Worm (Caenorhabditis elegans): Measurements from ENCODE around the gene lips-10.

lips-10 gene

ce11 chrII:8481731-8482253 lies 42.8 kb downstream of the lips-10 start, which contains the start of gene M05D6.5:
TSS of gene M05D6.5 (minus strand) at chrII:8482203.
- TF ChIP-seq ama-1 (optimal IDR thresholded peaks at IDR 0.05), result peak; percentile 20
- TF ChIP-seq ztf-4 (tag; optimal IDR thresholded peaks at IDR 0.05), result peak; percentile 67
- TF ChIP-seq nhr-10 (tag; optimal IDR thresholded peaks at IDR 0.05), result no peak

- TF ChIP-seq lin-39 (tag; optimal IDR thresholded peaks at IDR 0.05) (no peak), gmeb-1 (tag; optimal IDR thresholded peaks at IDR 0.05) (peak; percentile 40), ceh-16 (tag; optimal IDR thresholded peaks at IDR 0.05) (no peak), lsy-2 (tag; optimal IDR thresholded peaks at IDR 0.05) (peak in 1 of 2 experiments; percentile 84), sem-4 (tag; optimal IDR thresholded peaks at IDR 0.05) (no peak), unc-62 (GFP tag; optimal IDR thresholded peaks at IDR 0.05) (no peak), C34F6.9 (tag; optimal IDR thresholded peaks at IDR 0.05) (peak; percentile 31), sma-3 (GFP tag; optimal IDR thresholded peaks at IDR 0.05) (no peak), ZK546.5 (tag; optimal IDR thresholded peaks at IDR 0.05) (no peak), zag-1 (tag; optimal IDR thresholded peaks at IDR 0.05) (no peak), nhr-129 (tag; optimal IDR thresholded peaks at IDR 0.05) (peak; percentile 51), nhr-21 (tag; optimal IDR thresholded peaks at IDR 0.05) (no peak), nhr-77 (tag; optimal IDR thresholded peaks at IDR 0.05) (no peak), crh-2 (tag; optimal IDR thresholded peaks at IDR 0.05) (peak; percentile 13), egl-27 (tag; optimal IDR thresholded peaks at IDR 0.05) (no peak), F13H6.1 (tag; optimal IDR thresholded peaks at IDR 0.05) (peak; percentile 11), R02D3.7 (tag; optimal IDR thresholded peaks at IDR 0.05) (no peak), snpc-4 (tag; optimal IDR thresholded peaks at IDR 0.05) (no peak), blmp-1 (tag; optimal IDR thresholded peaks at IDR 0.05; ENCODE audit: insufficient read depth) (no peak), aly-2 (tag; optimal IDR thresholded peaks at IDR 0.05) (no peak), nhr-237 (tag; optimal IDR thresholded peaks at IDR 0.05) (no peak), unc-55 (GFP tag; optimal IDR thresholded peaks at IDR 0.05) (peak; percentile 12), nhr-11 (tag; optimal IDR thresholded peaks at IDR 0.05) (peak; percentile 26), ama-1 (optimal IDR thresholded peaks at IDR 0.05) (no peak), ztf-4 (tag; optimal IDR thresholded peaks at IDR 0.05) (no peak), nhr-12 (tag; optimal IDR thresholded peaks at IDR 0.05) (no peak), skn-1 (tag; optimal IDR thresholded peaks at IDR 0.05) (no peak), mab-5 (tag; optimal IDR thresholded peaks at IDR 0.05) (no peak), fos-1 (tag; optimal IDR thresholded peaks at IDR 0.05) (peak; percentile 20), elt-1 (tag; optimal IDR thresholded peaks at IDR 0.05) (no peak), alr-1 (tag; optimal IDR thresholded peaks at IDR 0.05) (no peak)
These were observed 44.3 kb downstream of the lips-10 start for ce11 chrII:8483124-8483792.

- TF ChIP-seq Y55F3AM.14 (GFP tag; optimal IDR thresholded peaks at IDR 0.05), result no peak
- no peak for TF ChIP-seq aly-2 (tag; optimal IDR thresholded peaks at IDR 0.05)
- TF ChIP-seq ztf-11 (tag; optimal IDR thresholded peaks at IDR 0.05), result no peak
- no peak for TF ChIP-seq peb-1 (tag; optimal IDR thresholded peaks at IDR 0.05)
- peak; percentile 13 for TF ChIP-seq fos-1 (tag; optimal IDR thresholded peaks at IDR 0.05)
- TF ChIP-seq mdl-1 (tag; optimal IDR thresholded peaks at IDR 0.05), result peak in 1 of 2 experiments; percentile 17
- TF ChIP-seq snpc-4 (tag; optimal IDR thresholded peaks at IDR 0.05), result no peak
- TF ChIP-seq dmd-4 (tag; optimal IDR thresholded peaks at IDR 0.05), result no peak
- TF ChIP-seq lin-11 (tag; optimal IDR thresholded peaks at IDR 0.05), result no peak
- TF ChIP-seq nhr-10 (tag; optimal IDR thresholded peaks at IDR 0.05), result no peak
- no peak for TF ChIP-seq ztf-4 (tag; optimal IDR thresholded peaks at IDR 0.05)
- no peak for TF ChIP-seq nhr-25 (tag; optimal IDR thresholded peaks at IDR 0.05)
- peak; percentile 52 for TF ChIP-seq sem-4 (tag; optimal IDR thresholded peaks at IDR 0.05)
- no peak for TF ChIP-seq unc-39 (tag; optimal IDR thresholded peaks at IDR 0.05)
- peak; percentile 39 for TF ChIP-seq ama-1 (optimal IDR thresholded peaks at IDR 0.05)
- TF ChIP-seq mbf-1 (tag; optimal IDR thresholded peaks at IDR 0.05), result no peak
- no peak for TF ChIP-seq lin-13 (GFP tag; optimal IDR thresholded peaks at IDR 0.05)
- no peak for TF ChIP-seq nhr-6 (tag; optimal IDR thresholded peaks at IDR 0.05)
- TF ChIP-seq unc-62 (GFP tag; optimal IDR thresholded peaks at IDR 0.05), result no peak
- peak; percentile 0 for TF ChIP-seq zag-1 (tag; optimal IDR thresholded peaks at IDR 0.05)
- no peak for TF ChIP-seq nhr-77 (tag; optimal IDR thresholded peaks at IDR 0.05)
- TF ChIP-seq R02D3.7 (tag; optimal IDR thresholded peaks at IDR 0.05), result no peak
- no peak for TF ChIP-seq C34F6.9 (tag; optimal IDR thresholded peaks at IDR 0.05)
- no peak for TF ChIP-seq nhr-12 (tag; optimal IDR thresholded peaks at IDR 0.05)
- no peak for TF ChIP-seq mab-5 (tag; optimal IDR thresholded peaks at IDR 0.05)
- no peak for TF ChIP-seq ztf-1 (GFP tag; conservative IDR thresholded peaks at IDR 0.05)
- no peak for TF ChIP-seq ceh-16 (tag; optimal IDR thresholded peaks at IDR 0.05)
- no peak for TF ChIP-seq blmp-1 (tag; optimal IDR thresholded peaks at IDR 0.05; ENCODE audit: insufficient read depth)
- TF ChIP-seq crh-2 (tag; optimal IDR thresholded peaks at IDR 0.05), result no peak
- no peak for TF ChIP-seq lsy-2 (tag; optimal IDR thresholded peaks at IDR 0.05)
- peak; percentile 83 for TF ChIP-seq skn-1 (tag; optimal IDR thresholded peaks at IDR 0.05)
- no peak for TF ChIP-seq elt-1 (tag; optimal IDR thresholded peaks at IDR 0.05)
- no peak for TF ChIP-seq gmeb-1 (tag; optimal IDR thresholded peaks at IDR 0.05)
- no peak for TF ChIP-seq nhr-21 (tag; optimal IDR thresholded peaks at IDR 0.05)
- peak; percentile 54 for TF ChIP-seq nhr-129 (tag; optimal IDR thresholded peaks at IDR 0.05)
- TF ChIP-seq egl-27 (tag; optimal IDR thresholded peaks at IDR 0.05), result no peak
- no peak for TF ChIP-seq nhr-23 (tag; optimal IDR thresholded peaks at IDR 0.05)
- no peak for TF ChIP-seq nhr-11 (tag; optimal IDR thresholded peaks at IDR 0.05)
- TF ChIP-seq unc-55 (GFP tag; optimal IDR thresholded peaks at IDR 0.05), result no peak
- no peak for TF ChIP-seq ceh-82 (tag; optimal IDR thresholded peaks at IDR 0.05)
These were observed 44.8 kb downstream of the lips-10 start, which contains the start of gene taap-1 for ce11 chrII:8483793-8484186. TSS of gene taap-1 (minus strand) at chrII:8483871.
